Worm (Caenorhabditis elegans) whole organism, L3 larva: ENCODE data around the gene F44E2.6.

Experiments used
- R02D3.7 ChIP-seq: fragments of 150-350 bp; optimal IDR thresholded peaks from 2 replicates; lab custom pipeline; 2014; ENCODE audit warnings: missing biosample characterization, missing genetic modification characterization
- ZK546.5 ChIP-seq: sonication (generic microtip); optimal IDR thresholded peaks from 2 replicates; lab custom pipeline; 2017; ENCODE audit warnings: missing biosample characterization, missing genetic modification characterization
- aly-2 ChIP-seq: fragments of 150-350 bp; optimal IDR thresholded peaks from 2 replicates; lab custom pipeline; 2014; ENCODE audit warnings: missing biosample characterization, missing genetic modification characterization
- ama-1 ChIP-seq: fragments of 150-350 bp; optimal IDR thresholded peaks from 2 replicates; lab custom pipeline; 2018
- ceh-16 ChIP-seq: sonication (generic microtip); optimal IDR thresholded peaks from 2 replicates; lab custom pipeline; 2017; ENCODE audit warnings: missing biosample characterization, missing genetic modification characterization
- ceh-28 ChIP-seq: fragments of 150-350 bp; optimal IDR thresholded peaks from 2 replicates; lab custom pipeline; 2014; ENCODE audit warnings: missing biosample characterization, missing genetic modification reagents, missing genetic modification characterization
- ceh-82 ChIP-seq: fragments of 150-350 bp; optimal IDR thresholded peaks from 2 replicates; lab custom pipeline; 2014; ENCODE audit warnings: missing biosample characterization, missing genetic modification characterization
- ceh-9 ChIP-seq: sonication (generic microtip); optimal IDR thresholded peaks from 2 replicates; lab custom pipeline; 2018; ENCODE audit warnings: missing biosample characterization, missing genetic modification characterization
- daf-12 ChIP-seq: fragments of 150-350 bp; optimal IDR thresholded peaks from 2 replicates; lab custom pipeline; 2014; ENCODE audit warnings: missing biosample characterization, missing genetic modification reagents, missing genetic modification characterization
- egl-27 ChIP-seq: sonication (generic microtip); optimal IDR thresholded peaks from 4 replicates; lab custom pipeline; 2017; ENCODE audit warnings: missing biosample characterization, missing genetic modification reagents, missing genetic modification characterization
- egl-5 ChIP-seq: fragments of 150-350 bp; optimal IDR thresholded peaks from 2 replicates; lab custom pipeline; 2017; ENCODE audit warnings: missing biosample characterization, missing genetic modification reagents, missing genetic modification characterization, inconsistent platforms
- elt-1 ChIP-seq: fragments of 150-350 bp; optimal IDR thresholded peaks from 2 replicates; lab custom pipeline; 2014; ENCODE audit warnings: missing biosample characterization, missing genetic modification characterization
- elt-2 ChIP-seq: sonication (generic microtip); optimal IDR thresholded peaks from 2 replicates; lab custom pipeline; 2016; ENCODE audit warnings: missing genetic modification reagents, mild to moderate bottlenecking, missing genetic modification characterization, missing compliant biosample characterization
- elt-3 ChIP-seq, 3 experiments: fragments of 150-350 bp in 1 of 3; sonication (generic microtip) in 2 of 3; optimal IDR thresholded peaks; 2 replicates in 2 of 3; 4 replicates in 1 of 3; lab custom pipeline; 2014 to 2017; ENCODE audit warnings: missing biosample characterization in 3 of 3, missing genetic modification characterization in 3 of 3
- eor-1 ChIP-seq, 2 experiments: fragments of 150-350 bp; optimal IDR thresholded peaks; 2 replicates each; lab custom pipeline; 2014 to 2018; ENCODE audit warnings: missing biosample characterization in 2 of 2, missing genetic modification characterization in 2 of 2
- fkh-10 ChIP-seq: sonication (generic microtip); optimal IDR thresholded peaks from 2 replicates; lab custom pipeline; 2017; ENCODE audit warnings: missing biosample characterization, missing genetic modification reagents, missing genetic modification characterization
- fkh-2 ChIP-seq: fragments of 150-350 bp; optimal IDR thresholded peaks from 2 replicates; lab custom pipeline; 2014; ENCODE audit warnings: missing biosample characterization, missing genetic modification reagents, missing genetic modification characterization
- fos-1 ChIP-seq: fragments of 150-350 bp; optimal IDR thresholded peaks from 2 replicates; lab custom pipeline; 2014; ENCODE audit warnings: missing biosample characterization, missing genetic modification characterization
- hmg-11 ChIP-seq: sonication (generic microtip); optimal IDR thresholded peaks from 2 replicates; lab custom pipeline; 2016; ENCODE audit warnings: missing genetic modification characterization, missing compliant biosample characterization
- jun-1 ChIP-seq: fragments of 150-350 bp; optimal IDR thresholded peaks from 2 replicates; lab custom pipeline; 2014; ENCODE audit warnings: missing biosample characterization, missing genetic modification reagents, missing genetic modification characterization
- lin-15B ChIP-seq: fragments of 150-350 bp; optimal IDR thresholded peaks from 2 replicates; lab custom pipeline; 2014; ENCODE audit warnings: missing biosample characterization, missing genetic modification characterization
- lin-39 ChIP-seq: fragments of 150-350 bp; optimal IDR thresholded peaks from 2 replicates; lab custom pipeline; 2018; ENCODE audit warnings: missing biosample characterization, missing genetic modification reagents, missing genetic modification characterization
- lsy-12 ChIP-seq: sonication (generic microtip); optimal IDR thresholded peaks from 2 replicates; lab custom pipeline; 2016; ENCODE audit warnings: mild to moderate bottlenecking, missing genetic modification characterization, missing compliant biosample characterization
- mdl-1 ChIP-seq: fragments of 150-350 bp; optimal IDR thresholded peaks from 2 replicates; lab custom pipeline; 2014; ENCODE audit warnings: missing biosample characterization, missing genetic modification characterization
- mml-1 ChIP-seq: fragments of 150-350 bp; sonication (generic microtip); optimal IDR thresholded peaks from 3 replicates; lab custom pipeline; 2014; ENCODE audit warnings: missing biosample characterization, missing genetic modification characterization
- nfya-1 ChIP-seq: sonication (generic microtip); optimal IDR thresholded peaks from 2 replicates; lab custom pipeline; 2017; ENCODE audit warnings: missing genetic modification characterization, mild to moderate bottlenecking, missing compliant biosample characterization, antibody characterized with exemption, moderate library complexity; ENCODE audit not compliant: insufficient read depth
- nhr-11 ChIP-seq: fragments of 150-350 bp; optimal IDR thresholded peaks from 2 replicates; lab custom pipeline; 2014; ENCODE audit warnings: missing biosample characterization, missing genetic modification characterization
- nhr-12 ChIP-seq: fragments of 150-350 bp; optimal IDR thresholded peaks from 2 replicates; lab custom pipeline; 2014; ENCODE audit warnings: missing biosample characterization, missing genetic modification characterization
- nhr-23 ChIP-seq: fragments of 150-350 bp; optimal IDR thresholded peaks from 2 replicates; lab custom pipeline; 2014; ENCODE audit warnings: missing biosample characterization, missing genetic modification reagents, missing genetic modification characterization
- nhr-237 ChIP-seq: fragments of 150-350 bp; optimal IDR thresholded peaks from 2 replicates; lab custom pipeline; 2014; ENCODE audit warnings: missing biosample characterization, missing genetic modification characterization
- nhr-25 ChIP-seq: sonication (generic microtip); optimal IDR thresholded peaks from 2 replicates; lab custom pipeline; 2017; ENCODE audit warnings: missing biosample characterization, missing genetic modification characterization
- nhr-28 ChIP-seq: fragments of 150-350 bp; optimal IDR thresholded peaks from 2 replicates; lab custom pipeline; 2014; ENCODE audit warnings: missing biosample characterization, missing genetic modification characterization
- nhr-43 ChIP-seq: sonication (generic microtip); optimal IDR thresholded peaks from 2 replicates; lab custom pipeline; 2016; ENCODE audit warnings: mild to moderate bottlenecking, missing genetic modification characterization, missing compliant biosample characterization; ENCODE audit not compliant: poor library complexity, severe bottlenecking
- nhr-67 ChIP-seq: fragments of 150-350 bp; optimal IDR thresholded peaks from 2 replicates; lab custom pipeline; 2014; ENCODE audit warnings: missing biosample characterization, missing genetic modification characterization
- nhr-76 ChIP-seq: fragments of 150-350 bp; sonication (generic microtip); optimal IDR thresholded peaks from 5 replicates; lab custom pipeline; 2014; ENCODE audit warnings: missing biosample characterization, missing genetic modification characterization
- nhr-77 ChIP-seq: fragments of 150-350 bp; optimal IDR thresholded peaks from 2 replicates; lab custom pipeline; 2014; ENCODE audit warnings: missing biosample characterization, missing genetic modification characterization
- pha-4 ChIP-seq: fragments of 150-350 bp; optimal IDR thresholded peaks from 2 replicates; lab custom pipeline; 2014; ENCODE audit warnings: missing biosample characterization, missing genetic modification reagents, missing genetic modification characterization
- pqm-1 ChIP-seq: fragments of 150-350 bp; optimal IDR thresholded peaks from 2 replicates; lab custom pipeline; 2017; ENCODE audit warnings: missing biosample characterization, missing genetic modification characterization, inconsistent platforms
- sea-2 ChIP-seq: fragments of 150-350 bp; sonication (generic microtip); optimal IDR thresholded peaks from 4 replicates; lab custom pipeline; 2014; ENCODE audit warnings: missing biosample characterization, missing genetic modification reagents, missing genetic modification characterization
- skn-1 ChIP-seq: fragments of 150-350 bp; optimal IDR thresholded peaks from 2 replicates; lab custom pipeline; 2014; ENCODE audit warnings: missing biosample characterization, missing genetic modification characterization
- snpc-4 ChIP-seq: fragments of 150-350 bp; optimal IDR thresholded peaks from 2 replicates; lab custom pipeline; 2014; ENCODE audit warnings: missing biosample characterization, missing genetic modification characterization
- tbx-2 ChIP-seq: sonication (generic microtip); optimal IDR thresholded peaks from 2 replicates; lab custom pipeline; 2016; ENCODE audit warnings: mild to moderate bottlenecking, missing genetic modification characterization, missing compliant biosample characterization
- unc-39 ChIP-seq: sonication (generic microtip); optimal IDR thresholded peaks from 4 replicates; lab custom pipeline; 2017; ENCODE audit warnings: missing biosample characterization, missing genetic modification characterization
- unc-62 ChIP-seq: fragments of 150-350 bp; sonication (generic microtip); optimal IDR thresholded peaks from 4 replicates; lab custom pipeline; 2014; ENCODE audit warnings: missing biosample characterization, missing genetic modification reagents, missing genetic modification characterization
- zag-1 ChIP-seq: fragments of 150-350 bp; optimal IDR thresholded peaks from 2 replicates; lab custom pipeline; 2014; ENCODE audit warnings: missing biosample characterization, missing genetic modification characterization
- ztf-11 ChIP-seq: fragments of 150-350 bp; optimal IDR thresholded peaks from 2 replicates; lab custom pipeline; 2014; ENCODE audit warnings: missing biosample characterization, missing genetic modification characterization
- ztf-4 ChIP-seq: fragments of 150-350 bp; optimal IDR thresholded peaks from 2 replicates; lab custom pipeline; 2014; ENCODE audit warnings: missing biosample characterization, missing genetic modification characterization

The F44E2.6 gene

ce11 chrIII:8801864-8802818 is 42.9 kb downstream of the F44E2.6 start:
- TF ChIP-seq nhr-237 (tag; lab: Kevin White, UChicago), result no peak
- TF ChIP-seq zag-1 (tag; lab: Kevin White, UChicago), result peak; percentile 82
- peak in 1 of 3 experiments; percentile 69 for TF ChIP-seq elt-3 (tag; optimal IDR thresholded peaks at IDR 0.05; lab: Kevin White, UChicago)
- TF ChIP-seq pqm-1 (tag; lab: Kevin White, UChicago), result peak; percentile 62
- peak; percentile 97 for TF ChIP-seq lin-39 (tag; lab: Kevin White, UChicago)
- peak; percentile 72 for TF ChIP-seq fos-1 (tag; lab: Kevin White, UChicago)
- TF ChIP-seq nhr-28 (tag; lab: Kevin White, UChicago), result peak; percentile 16
- no peak for TF ChIP-seq nhr-76 (tag; lab: Kevin White, UChicago)
- TF ChIP-seq nhr-23, result peak; percentile 98
- peak; percentile 99 for TF ChIP-seq unc-62 (GFP tag; lab: Kevin White, UChicago)
- peak; percentile 95 for TF ChIP-seq jun-1 (tag; lab: Kevin White, UChicago)
- TF ChIP-seq ZK546.5, result no peak
- peak; percentile 90 for TF ChIP-seq ama-1 (lab: Kevin White, UChicago)
- TF ChIP-seq egl-27 (tag; lab: Kevin White, UChicago), result peak; percentile 91
- TF ChIP-seq elt-2 (tag; lab: Kevin White, UChicago), result peak; percentile 93
- no peak for TF ChIP-seq unc-39
- peak; percentile 98 for TF ChIP-seq nfya-1 (tag; lab: Kevin White, UChicago)
- TF ChIP-seq lin-15B (tag; lab: Kevin White, UChicago), result peak; percentile 74
- TF ChIP-seq elt-1, result peak; percentile 69
- peak; percentile 89 for TF ChIP-seq aly-2 (tag; lab: Kevin White, UChicago)
- peak; percentile 50 for TF ChIP-seq ceh-9
- TF ChIP-seq ztf-4, result peak; percentile 70
- TF ChIP-seq nhr-77, result peak; percentile 78
- TF ChIP-seq ceh-28 (tag; lab: Kevin White, UChicago), result peak; percentile 93
- TF ChIP-seq eor-1 (tag; optimal IDR thresholded peaks at IDR 0.05; lab: Kevin White, UChicago), result peak in 1 of 2 experiments; percentile 75
- peak; percentile 91 for TF ChIP-seq lsy-12 (tag; lab: Kevin White, UChicago)
- TF ChIP-seq ztf-11, result no peak
- peak; percentile 41 for TF ChIP-seq daf-12 (tag; lab: Kevin White, UChicago)
- TF ChIP-seq nhr-12 (tag; lab: Kevin White, UChicago), result no peak
- TF ChIP-seq hmg-11 (tag; lab: Kevin White, UChicago), result peak; percentile 74
- TF ChIP-seq nhr-67 (tag; lab: Kevin White, UChicago), result peak; percentile 17
- TF ChIP-seq pha-4 (tag; lab: Kevin White, UChicago), result peak; percentile 99
- peak; percentile 89 for TF ChIP-seq skn-1 (tag; lab: Kevin White, UChicago)
- peak; percentile 84 for TF ChIP-seq egl-5
- TF ChIP-seq nhr-43 (tag; lab: Kevin White, UChicago), result peak; percentile 70
- no peak for TF ChIP-seq fkh-2 (tag; lab: Kevin White, UChicago)
- peak; percentile 86 for TF ChIP-seq sea-2
- TF ChIP-seq fkh-10, result peak; percentile 82
- peak; percentile 88 for TF ChIP-seq snpc-4 (tag; lab: Kevin White, UChicago)
- peak; percentile 98 for TF ChIP-seq nhr-11 (tag; lab: Kevin White, UChicago)
- peak; percentile 40 for TF ChIP-seq mml-1 (tag; lab: Kevin White, UChicago)
- peak; percentile 92 for TF ChIP-seq tbx-2 (tag; lab: Kevin White, UChicago)
- TF ChIP-seq R02D3.7 (tag; lab: Kevin White, UChicago), result peak; percentile 77
- TF ChIP-seq ceh-16, result no peak
- peak; percentile 99 for TF ChIP-seq nhr-25
- TF ChIP-seq mdl-1 (tag; lab: Kevin White, UChicago), result peak; percentile 95
- TF ChIP-seq ceh-82, result peak; percentile 75
